Fruit fly (Drosophila melanogaster) whole organism, embryonic: ENCODE data around the gene CG13699.
A peak's percentile ranks its signal among the peaks of the same experiment; 100 is the strongest.

ENCODE experiments used
- B-H1 ChIP-seq: fragments of 200-800 bp; sonication (Bioruptor generic); IDR thresholded peaks from 3 replicates; pipeline ENCODE4 v1.3.6; 2022; ENCODE audit warnings: missing biosample characterization, missing genetic modification characterization
- CG10267 ChIP-seq: fragments of 200-800 bp; sonication (Bioruptor generic); optimal IDR thresholded peaks from 2 replicates; lab custom pipeline; 2018; ENCODE audit warnings: missing biosample characterization, mild to moderate bottlenecking, missing genetic modification characterization, moderate library complexity
- CG10321 ChIP-seq: fragments of 200-800 bp; sonication (Bioruptor generic); IDR thresholded peaks from 2 replicates; pipeline ENCODE4 v1.3.6; 2022; ENCODE audit warnings: missing biosample characterization, missing genetic modification characterization
- CG11723 ChIP-seq: fragments of 200-800 bp; sonication (Bioruptor generic); optimal IDR thresholded peaks from 2 replicates; lab custom pipeline; 2017; ENCODE audit warnings: missing biosample characterization, mild to moderate bottlenecking, missing genetic modification characterization
- CG1233 ChIP-seq: fragments of 200-800 bp; sonication (Bioruptor generic); optimal IDR thresholded peaks from 4 replicates; lab custom pipeline; 2018; ENCODE audit warnings: missing biosample characterization, mild to moderate bottlenecking, missing genetic modification characterization
- CG12744 ChIP-seq: fragments of 200-800 bp; sonication (Bioruptor generic); optimal IDR thresholded peaks from 2 replicates; lab custom pipeline; 2016; ENCODE audit warnings: missing biosample characterization, missing genetic modification characterization
- CG2678 ChIP-seq: fragments of 200-800 bp; sonication (Bioruptor generic); optimal IDR thresholded peaks from 3 replicates; lab custom pipeline; 2019; ENCODE audit warnings: missing biosample characterization, mild to moderate bottlenecking, missing genetic modification characterization, moderate library complexity
- CG31388 ChIP-seq: fragments of 200-800 bp; sonication (Bioruptor generic); optimal IDR thresholded peaks from 2 replicates; lab custom pipeline; 2016; ENCODE audit warnings: missing biosample characterization, missing genetic modification characterization
- CG3407 ChIP-seq: fragments of 200-800 bp; sonication (Bioruptor generic); optimal IDR thresholded peaks from 2 replicates; lab custom pipeline; 2018; ENCODE audit warnings: missing biosample characterization, mild to moderate bottlenecking, missing genetic modification characterization
- CG43689 ChIP-seq: fragments of 200-800 bp; sonication (Bioruptor generic); IDR thresholded peaks from 2 replicates; pipeline ENCODE4 v1.3.6; 2022; ENCODE audit warnings: missing biosample characterization, missing genetic modification characterization
- CG5245 ChIP-seq: fragments of 200-800 bp; sonication (Bioruptor generic); optimal IDR thresholded peaks from 3 replicates; lab custom pipeline; 2016; ENCODE audit warnings: missing biosample characterization, missing genetic modification characterization
- CG6689 ChIP-seq: fragments of 200-800 bp; sonication (Bioruptor generic); IDR thresholded peaks from 2 replicates; pipeline ENCODE4 v1.3.6; 2022; ENCODE audit warnings: missing biosample characterization, missing genetic modification characterization
- CG7786 ChIP-seq: fragments of 200-800 bp; sonication (Bioruptor generic); optimal IDR thresholded peaks from 2 replicates; lab custom pipeline; 2016; ENCODE audit warnings: missing biosample characterization, missing genetic modification characterization
- CG7839 ChIP-seq: fragments of 200-800 bp; sonication (Bioruptor generic); optimal IDR thresholded peaks from 3 replicates; lab custom pipeline; 2018; ENCODE audit warnings: missing biosample characterization, mild to moderate bottlenecking, missing genetic modification characterization, moderate library complexity
- CG8290 ChIP-seq, 3 experiments: fragments of 200-800 bp; sonication (Bioruptor generic); optimal IDR thresholded peaks; 2 replicates each; lab custom pipeline; 2016 to 2019; ENCODE audit warnings: missing biosample characterization in 3 of 3, missing genetic modification characterization in 3 of 3, mild to moderate bottlenecking in 2 of 3, moderate library complexity in 1 of 3
- CG8765 ChIP-seq: fragments of 200-800 bp; sonication (Bioruptor generic); IDR thresholded peaks from 2 replicates; pipeline ENCODE4 v1.3.6; 2022; ENCODE audit warnings: missing biosample characterization, missing genetic modification characterization
- CG9932 ChIP-seq: fragments of 200-800 bp; sonication (Bioruptor generic); IDR thresholded peaks from 2 replicates; pipeline ENCODE4 v1.3.6; 2022; ENCODE audit warnings: missing biosample characterization, missing genetic modification characterization
- Fer1 ChIP-seq: fragments of 200-800 bp; sonication (Bioruptor generic); optimal IDR thresholded peaks from 2 replicates; lab custom pipeline; 2017; ENCODE audit warnings: missing biosample characterization, mild to moderate bottlenecking, missing genetic modification characterization
- Fer2 ChIP-seq: fragments of 200-800 bp; sonication (Bioruptor generic); optimal IDR thresholded peaks from 2 replicates; lab custom pipeline; 2018; ENCODE audit warnings: missing biosample characterization, mild to moderate bottlenecking, missing genetic modification characterization, moderate library complexity
- Gsc ChIP-seq: fragments of 200-800 bp; sonication (Bioruptor generic); IDR thresholded peaks from 2 replicates; pipeline ENCODE4 v1.3.6; 2022; ENCODE audit warnings: missing biosample characterization, missing genetic modification characterization
- H15 ChIP-seq: fragments of 200-800 bp; sonication (Bioruptor generic); IDR thresholded peaks from 3 replicates; pipeline ENCODE4 v1.3.6; 2022; ENCODE audit warnings: missing biosample characterization, missing genetic modification characterization
- Hr39 ChIP-seq: fragments of >200 bp; optimal IDR thresholded peaks from 2 replicates; lab custom pipeline; 2017
- Hsf ChIP-seq: fragments of 200-800 bp; sonication (Bioruptor generic); optimal IDR thresholded peaks from 3 replicates; lab custom pipeline; 2016; ENCODE audit warnings: missing biosample characterization, missing genetic modification characterization
- Jarid2 ChIP-seq: fragments of 200-800 bp; sonication (Bioruptor generic); optimal IDR thresholded peaks from 3 replicates; lab custom pipeline; 2017; ENCODE audit warnings: mild to moderate bottlenecking, missing biosample characterization, missing genetic modification reagents, missing genetic modification characterization
- NC2α ChIP-seq: fragments of 200-800 bp; sonication (Bioruptor generic); optimal IDR thresholded peaks from 2 replicates; lab custom pipeline; 2016; ENCODE audit warnings: missing biosample characterization, missing genetic modification characterization
- Neu2 ChIP-seq: fragments of 200-800 bp; sonication (Bioruptor generic); optimal IDR thresholded peaks from 3 replicates; lab custom pipeline; 2016; ENCODE audit warnings: missing biosample characterization, missing genetic modification characterization, borderline replicate concordance
- PHDP ChIP-seq: fragments of 200-800 bp; sonication (Bioruptor generic); optimal IDR thresholded peaks from 3 replicates; lab custom pipeline; 2018; ENCODE audit warnings: missing biosample characterization, mild to moderate bottlenecking, missing genetic modification characterization, moderate library complexity
- Pdp1 ChIP-seq, 2 experiments: fragments of 200-800 bp; sonication (Bioruptor generic); optimal IDR thresholded peaks; 3 replicates each; lab custom pipeline; 2016; ENCODE audit warnings: missing biosample characterization in 2 of 2, missing genetic modification characterization in 2 of 2, mild to moderate bottlenecking in 1 of 2, moderate library complexity in 1 of 2
- TFAM ChIP-seq: fragments of 200-800 bp; sonication (Bioruptor generic); optimal IDR thresholded peaks from 2 replicates; lab custom pipeline; 2017; ENCODE audit warnings: missing biosample characterization, missing genetic modification characterization, inconsistent platforms
- bab2 ChIP-seq: fragments of 200-800 bp; sonication (Bioruptor generic); optimal IDR thresholded peaks from 2 replicates; lab custom pipeline; 2016; ENCODE audit warnings: missing biosample characterization, missing genetic modification characterization
- dan ChIP-seq: fragments of 200-800 bp; sonication (Bioruptor generic); IDR thresholded peaks from 2 replicates; pipeline ENCODE4 v1.3.6; 2022; ENCODE audit warnings: missing biosample characterization, missing genetic modification characterization
- dysf ChIP-seq: fragments of 200-800 bp; sonication (Bioruptor generic); IDR thresholded peaks from 3 replicates; pipeline ENCODE4 v1.3.6; 2022; ENCODE audit warnings: missing biosample characterization, missing genetic modification characterization
- fu2 ChIP-seq: fragments of 200-800 bp; sonication (Bioruptor generic); optimal IDR thresholded peaks from 2 replicates; lab custom pipeline; 2016; ENCODE audit warnings: missing biosample characterization, missing genetic modification characterization
- gcm2 ChIP-seq: fragments of 200-800 bp; sonication (Bioruptor generic); optimal IDR thresholded peaks from 2 replicates; lab custom pipeline; 2016; ENCODE audit warnings: missing biosample characterization, missing genetic modification characterization
- gro ChIP-seq: fragments of 200-800 bp; sonication (Bioruptor generic); optimal IDR thresholded peaks from 2 replicates; lab custom pipeline; 2016; ENCODE audit warnings: missing biosample characterization, missing genetic modification characterization
- hkb ChIP-seq, 2 experiments: fragments of 200-800 bp in 1 of 2; fragments of >200 bp in 1 of 2; sonication (Bioruptor generic) in 1 of 2; IDR thresholded peaks in 1 of 2; optimal IDR thresholded peaks in 1 of 2; 2 replicates each; pipeline versions ENCODE4 v1.3.6 to Lab custom; 2017 to 2022; ENCODE audit warnings: missing biosample characterization in 1 of 2, missing genetic modification characterization in 1 of 2
- jing ChIP-seq: fragments of 200-800 bp; sonication (Bioruptor generic); optimal IDR thresholded peaks from 2 replicates; lab custom pipeline; 2018; ENCODE audit warnings: missing biosample characterization, mild to moderate bottlenecking, missing genetic modification characterization
- mirr ChIP-seq: fragments of 200-800 bp; sonication (Bioruptor generic); optimal IDR thresholded peaks from 3 replicates; lab custom pipeline; 2018; ENCODE audit warnings: missing biosample characterization, mild to moderate bottlenecking, missing genetic modification characterization
- oc ChIP-seq: fragments of 200-800 bp; sonication (Bioruptor generic); optimal IDR thresholded peaks from 2 replicates; lab custom pipeline; 2018; ENCODE audit warnings: missing biosample characterization, mild to moderate bottlenecking, missing genetic modification characterization, moderate library complexity
- otp ChIP-seq: fragments of 200-800 bp; sonication (Bioruptor generic); IDR thresholded peaks from 3 replicates; pipeline ENCODE4, ENCODE4 v1.3.6; 2022; ENCODE audit warnings: missing biosample characterization, missing genetic modification characterization
- peb ChIP-seq: fragments of 200-800 bp; sonication (Bioruptor generic); IDR thresholded peaks from 2 replicates; pipeline ENCODE4 v1.3.6; 2022; ENCODE audit warnings: missing biosample characterization, missing genetic modification characterization
- pita ChIP-seq: fragments of 200-800 bp; sonication (Bioruptor generic); optimal IDR thresholded peaks from 2 replicates; lab custom pipeline; 2017; ENCODE audit warnings: missing biosample characterization, mild to moderate bottlenecking, missing genetic modification characterization
- prd ChIP-seq, 3 experiments: fragments of >200 bp in 2 of 3; fragments of 200-800 bp in 1 of 3; sonication (Bioruptor generic) in 1 of 3; optimal IDR thresholded peaks in 2 of 3; IDR thresholded peaks in 1 of 3; 2 replicates in 2 of 3; 3 replicates in 1 of 3; pipeline versions ENCODE4 v1.3.6 to Lab custom; 2017 to 2022; ENCODE audit warnings: missing biosample characterization in 1 of 3, missing genetic modification characterization in 1 of 3
- pum ChIP-seq: fragments of 200-800 bp; sonication (Bioruptor generic); optimal IDR thresholded peaks from 2 replicates; lab custom pipeline; 2016; ENCODE audit warnings: missing biosample characterization, missing genetic modification characterization
- shn ChIP-seq: fragments of 200-800 bp; sonication (Bioruptor generic); optimal IDR thresholded peaks from 3 replicates; lab custom pipeline; 2016; ENCODE audit warnings: missing biosample characterization, missing genetic modification characterization
- sr ChIP-seq: fragments of 200-800 bp; sonication (Bioruptor generic); IDR thresholded peaks from 3 replicates; pipeline ENCODE4 v1.3.6; 2022; ENCODE audit warnings: missing biosample characterization, missing genetic modification characterization
- sug ChIP-seq: fragments of 200-800 bp; optimal IDR thresholded peaks from 2 replicates; lab custom pipeline; 2019; ENCODE audit warnings: missing biosample characterization, mild to moderate bottlenecking, missing genetic modification characterization, moderate library complexity
- tap ChIP-seq: fragments of 200-800 bp; optimal IDR thresholded peaks from 3 replicates; lab custom pipeline; 2019; ENCODE audit warnings: missing biosample characterization, mild to moderate bottlenecking, missing genetic modification characterization, moderate library complexity
- wek ChIP-seq: fragments of 200-800 bp; sonication (Bioruptor generic); optimal IDR thresholded peaks from 3 replicates; lab custom pipeline; 2018; ENCODE audit warnings: missing biosample characterization, mild to moderate bottlenecking, missing genetic modification characterization, moderate library complexity

Gene CG13699

dm6 chr3L:18192858-18193478, 30.6 kb upstream of the CG13699 start (continued):
- TF ChIP-seq dan (GFP tag; lab: Robert Waterston, UW), result no peak
- peak; percentile 55 for TF ChIP-seq CG3407 (GFP tag; lab: Kevin White, UChicago)
- TF ChIP-seq CG10321 (GFP tag; lab: Robert Waterston, UW), result no peak
- TF ChIP-seq wek (GFP tag; lab: Kevin White, UChicago), result no peak
- TF ChIP-seq gro (GFP tag; lab: Kevin White, UChicago), result no peak
- TF ChIP-seq NC2α (GFP tag; lab: Kevin White, UChicago), result no peak
- peak; percentile 89 for TF ChIP-seq CG10267 (tag; lab: Kevin White, UChicago)
- peak; percentile 22 for TF ChIP-seq Hsf (GFP tag; lab: Kevin White, UChicago)
- peak; percentile 3 to 32 for TF ChIP-seq Pdp1 (GFP tag; optimal IDR thresholded peaks at IDR 0.05; lab: Kevin White, UChicago)
- TF ChIP-seq CG9932 (GFP tag; lab: Robert Waterston, UW), result peak; percentile 62
- no peak for TF ChIP-seq hkb (optimal IDR thresholded peaks at IDR 0.05; lab: Kevin White, UChicago)
- TF ChIP-seq hkb (GFP tag; IDR thresholded peaks at IDR 0.05; lab: Robert Waterston, UW), result peak; percentile 72
- TF ChIP-seq prd (optimal IDR thresholded peaks at IDR 0.05; lab: Kevin White, UChicago), result no peak
- peak; percentile 85; the same call in 2 of the 3 replicates for TF ChIP-seq prd (GFP tag; IDR thresholded peaks at IDR 0.05; lab: Robert Waterston, UW)
- no peak for TF ChIP-seq mirr (GFP tag; lab: Kevin White, UChicago)
- TF ChIP-seq CG5245 (GFP tag; lab: Kevin White, UChicago), result peak; percentile 13
- peak; percentile 75 for TF ChIP-seq CG1233 (GFP tag; lab: Kevin White, UChicago)
- peak; percentile 62 for TF ChIP-seq Jarid2
- TF ChIP-seq B-H1 (GFP tag; lab: Robert Waterston, UW), result 0 out of 3 replicates have a peak, but pooled peaks have one; percentile 21
- peak; percentile 34 for TF ChIP-seq CG31388
- TF ChIP-seq dysf, result peak; percentile 70
- no peak for TF ChIP-seq CG7786 (GFP tag; lab: Kevin White, UChicago)
- TF ChIP-seq pum (GFP tag; lab: Kevin White, UChicago), result no peak
- no peak; the same call in 1 of the 2 replicates for TF ChIP-seq Gsc
- TF ChIP-seq jing (GFP tag; lab: Kevin White, UChicago), result peak; percentile 30
- peak; percentile 72 for TF ChIP-seq CG8290 (GFP tag; optimal IDR thresholded peaks at IDR 0.05; lab: Kevin White, UChicago)
- TF ChIP-seq CG8290 (tag; optimal IDR thresholded peaks at IDR 0.05; lab: Kevin White, UChicago), result no peak
- TF ChIP-seq peb (GFP tag; lab: Robert Waterston, UW), result no peak
- no peak for TF ChIP-seq sr
- peak; percentile 43; the same call in 1 of the 2 replicates for TF ChIP-seq CG8765 (GFP tag; lab: Robert Waterston, UW)
- peak; percentile 79 for TF ChIP-seq PHDP (tag; lab: Kevin White, UChicago)
- TF ChIP-seq fu2 (GFP tag; lab: Kevin White, UChicago), result no peak
- TF ChIP-seq bab2, result no peak
- TF ChIP-seq gcm2 (GFP tag; lab: Kevin White, UChicago), result no peak
- peak; percentile 68 for TF ChIP-seq tap (tag; lab: Kevin White, UChicago)
- TF ChIP-seq oc (tag; lab: Kevin White, UChicago), result peak; percentile 62
- no peak for TF ChIP-seq Hr39 (lab: Kevin White, UChicago)
- no peak for TF ChIP-seq shn
- TF ChIP-seq CG6689 (GFP tag; lab: Robert Waterston, UW), result peak; percentile 83
- TF ChIP-seq CG43689, result no peak
- no peak for TF ChIP-seq CG12744
- TF ChIP-seq CG11723 (GFP tag; lab: Kevin White, UChicago), result peak; percentile 40
- TF ChIP-seq Neu2 (GFP tag; lab: Kevin White, UChicago), result no peak
- TF ChIP-seq CG2678, result peak; percentile 89
- no peak for TF ChIP-seq H15
- TF ChIP-seq Fer2, result peak; percentile 23
- TF ChIP-seq sug, result peak; percentile 57
- no peak for TF ChIP-seq Fer1 (GFP tag; lab: Kevin White, UChicago)
- no peak for TF ChIP-seq otp (GFP tag; lab: Robert Waterston, UW)
- peak; percentile 89 for TF ChIP-seq CG7839 (tag; lab: Kevin White, UChicago)
- no peak for TF ChIP-seq TFAM
- no peak for TF ChIP-seq pita (GFP tag; lab: Kevin White, UChicago)
